Worm (Caenorhabditis elegans) whole organism, L4 larva: ENCODE results near the gene col-146.

Experiments used
- ZK337.2 ChIP-seq: fragments of 200-800 bp; sonication (Bioruptor generic); IDR thresholded peaks from 2 replicates; pipeline ENCODE4 v1.3.6; 2022; ENCODE audit warnings: missing genetic modification reagents, missing genetic modification characterization, missing compliant biosample characterization
- aly-2 ChIP-seq: sonication (generic microtip); optimal IDR thresholded peaks from 2 replicates; lab custom pipeline; 2018; ENCODE audit warnings: missing biosample characterization, missing genetic modification characterization
- ama-1 ChIP-seq: fragments of 150-350 bp; optimal IDR thresholded peaks from 2 replicates; lab custom pipeline; 2014; ENCODE audit warnings: inconsistent platforms, mixed read lengths
- daf-12 ChIP-seq: fragments of 150-350 bp; optimal IDR thresholded peaks from 2 replicates; lab custom pipeline; 2014; ENCODE audit warnings: missing biosample characterization, missing genetic modification reagents, missing genetic modification characterization
- dve-1 ChIP-seq: sonication (generic microtip); optimal IDR thresholded peaks from 2 replicates; lab custom pipeline; 2017; ENCODE audit warnings: antibody characterized with exemption, mild to moderate bottlenecking, missing genetic modification characterization, missing compliant biosample characterization; ENCODE audit not compliant: insufficient read depth
- hlh-11 ChIP-seq: fragments of 200-800 bp; sonication (Bioruptor generic); optimal IDR thresholded peaks from 2 replicates; lab custom pipeline; 2018; ENCODE audit warnings: mild to moderate bottlenecking, missing genetic modification characterization, missing compliant biosample characterization
- nhr-41 ChIP-seq: fragments of 200-800 bp; sonication (Bioruptor generic); IDR thresholded peaks from 2 replicates; pipeline ENCODE4 v1.3.6; 2022; ENCODE audit warnings: missing genetic modification reagents, missing genetic modification characterization, missing compliant biosample characterization
- nhr-77 ChIP-seq: fragments of 150-350 bp; optimal IDR thresholded peaks from 2 replicates; lab custom pipeline; 2014; ENCODE audit warnings: missing biosample characterization, missing genetic modification characterization
- skn-1 ChIP-seq: fragments of 150-350 bp; optimal IDR thresholded peaks from 2 replicates; lab custom pipeline; 2014; ENCODE audit warnings: missing biosample characterization, missing genetic modification characterization
- snpc-1.2 ChIP-seq: fragments of 200-800 bp; sonication (Bioruptor generic); IDR thresholded peaks from 2 replicates; pipeline ENCODE4 v1.3.6; 2022; ENCODE audit warnings: missing genetic modification reagents, missing genetic modification characterization, missing compliant biosample characterization
- spr-1 ChIP-seq: sonication (generic microtip); optimal IDR thresholded peaks from 2 replicates; lab custom pipeline; 2016; ENCODE audit warnings: mild to moderate bottlenecking, missing genetic modification characterization, missing compliant biosample characterization
- unc-39 ChIP-seq: sonication (generic microtip); optimal IDR thresholded peaks from 2 replicates; lab custom pipeline; 2017; ENCODE audit warnings: missing biosample characterization, missing genetic modification characterization
- zag-1 ChIP-seq: fragments of 150-350 bp; optimal IDR thresholded peaks from 2 replicates; lab custom pipeline; 2014; ENCODE audit warnings: missing biosample characterization, missing genetic modification characterization

DNA sequence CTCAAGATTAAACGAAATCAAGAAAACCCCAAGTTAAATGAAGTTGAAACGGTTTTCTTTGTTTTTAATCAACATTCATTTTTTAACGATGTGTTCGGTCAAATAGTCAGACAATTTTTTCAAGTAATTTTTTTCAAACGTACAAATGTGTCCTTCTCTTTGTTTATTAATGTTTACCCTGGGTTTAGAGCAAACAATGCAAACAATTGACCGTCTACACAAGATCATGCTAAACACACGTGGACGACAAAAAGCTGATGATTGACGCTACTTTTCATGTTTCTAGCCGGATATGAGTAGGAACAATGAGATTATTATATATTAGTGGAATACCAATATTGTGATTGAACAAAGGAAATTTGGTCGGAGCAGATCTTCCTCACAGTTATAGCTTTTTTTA lies 8.3 kb upstream of the col-146 start:
- TF ChIP-seq nhr-41 (GFP tag; lab: Robert Waterston, UW), result no peak
- TF ChIP-seq unc-39 (tag; lab: Kevin White, UChicago), result no peak
- no peak for TF ChIP-seq dve-1 (tag; lab: Kevin White, UChicago)
- no peak for TF ChIP-seq snpc-1.2 (GFP tag; lab: Robert Waterston, UW)
- no peak for TF ChIP-seq hlh-11 (tag; lab: Kevin White, UChicago)
- no peak for TF ChIP-seq zag-1 (tag; lab: Kevin White, UChicago)
- TF ChIP-seq nhr-77 (tag; lab: Kevin White, UChicago), result no peak
- no peak for TF ChIP-seq spr-1
- no peak for TF ChIP-seq ama-1 (lab: Kevin White, UChicago)
- no peak for TF ChIP-seq ZK337.2 (GFP tag; lab: Robert Waterston, UW)
- TF ChIP-seq aly-2, result no peak
- TF ChIP-seq daf-12, result no peak
- TF ChIP-seq skn-1, result no peak
